Fruit fly (Drosophila melanogaster) whole organism, wandering third instar larva: ENCODE data around the gene CG42779.

ENCODE experiments used
- GATAd ChIP-seq: sonication (Bioruptor generic); optimal IDR thresholded peaks from 2 replicates; lab custom pipeline; 2016; ENCODE audit warnings: missing biosample characterization, missing genetic modification characterization
- Hnf4 ChIP-seq: fragments of 200-800 bp; sonication (Bioruptor generic); optimal IDR thresholded peaks from 2 replicates; lab custom pipeline; 2016; ENCODE audit warnings: missing biosample characterization, mild to moderate bottlenecking, missing genetic modification characterization
- lola ChIP-seq: fragments of >200 bp; optimal IDR thresholded peaks from 2 replicates; lab custom pipeline; 2017; ENCODE audit warnings: missing biosample characterization, missing genetic modification characterization
- pan ChIP-seq: fragments of >200 bp; optimal IDR thresholded peaks from 2 replicates; lab custom pipeline; 2017

DNA sequence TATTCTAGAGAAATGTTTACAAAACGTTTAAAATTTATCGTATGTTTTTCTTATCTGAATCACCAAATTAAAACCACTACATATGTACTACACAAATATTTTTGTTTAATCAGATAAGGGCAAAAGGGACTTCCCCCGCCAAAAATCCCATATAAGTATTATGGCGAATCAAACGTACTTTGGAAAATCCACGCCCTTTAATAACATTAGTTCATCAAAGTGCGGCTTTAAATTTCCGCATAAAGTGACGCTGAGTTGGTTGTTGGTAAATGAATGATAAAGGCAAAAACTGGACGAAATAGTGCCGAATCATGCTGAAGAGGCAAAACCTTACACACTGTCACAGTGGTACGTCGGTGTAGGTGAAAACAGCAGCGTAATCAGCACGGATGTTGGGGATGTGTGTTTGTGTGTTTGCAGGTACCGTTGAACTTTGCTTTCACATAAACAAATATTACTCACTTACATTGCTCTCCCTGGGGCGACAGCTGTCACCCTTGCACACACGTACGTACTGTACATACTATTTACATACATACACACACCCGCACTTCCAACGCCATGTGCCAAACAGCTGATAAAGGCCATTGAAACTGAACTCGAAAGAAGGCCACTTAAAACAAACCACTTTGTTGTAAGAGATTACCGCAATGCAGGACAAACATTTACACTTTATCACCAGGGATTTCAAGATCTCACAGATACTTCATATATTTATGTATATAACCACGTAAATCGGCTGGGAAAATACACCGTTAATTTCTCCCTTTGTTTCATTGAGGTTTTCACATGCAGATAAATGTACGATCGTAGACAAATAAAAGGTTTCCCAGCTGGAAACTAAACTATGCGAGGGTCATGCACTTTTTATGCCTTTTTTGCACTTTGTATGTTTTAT, 42.2 kb upstream of the CG42779 start:
- TF ChIP-seq lola (GFP tag; lab: Kevin White, UChicago) (no peak), Hnf4 (GFP tag; lab: Kevin White, UChicago) (no peak), pan (no peak), GATAd (GFP tag; lab: Kevin White, UChicago) (no peak)
